Worm (Caenorhabditis elegans) whole organism, late embryonic: ENCODE results near the gene dpf-7.
A peak's percentile ranks its signal among the peaks of the same experiment; 100 is the strongest.

Experiments
- C38D4.7 ChIP-seq: fragments of 200-800 bp; sonication (Bioruptor generic); optimal IDR thresholded peaks from 2 replicates; lab custom pipeline; 2018; ENCODE audit warnings: mild to moderate bottlenecking, missing genetic modification characterization, moderate library complexity, missing compliant biosample characterization
- K02D7.2 ChIP-seq: sonication (generic microtip); optimal IDR thresholded peaks from 2 replicates; lab custom pipeline; 2017; ENCODE audit warnings: mild to moderate bottlenecking, missing genetic modification characterization, missing compliant biosample characterization
- T23F11.4 ChIP-seq: fragments of 200-800 bp; sonication (Bioruptor generic); optimal IDR thresholded peaks from 2 replicates; lab custom pipeline; 2018; ENCODE audit warnings: mild to moderate bottlenecking, missing genetic modification characterization, missing compliant biosample characterization
- Y22D7AL.16 ChIP-seq: sonication (generic microtip); optimal IDR thresholded peaks from 2 replicates; lab custom pipeline; 2016; ENCODE audit warnings: missing genetic modification characterization, missing compliant biosample characterization
- ceh-14 ChIP-seq: sonication (generic microtip); optimal IDR thresholded peaks from 2 replicates; lab custom pipeline; 2016; ENCODE audit warnings: missing genotype, missing genetic modification characterization, missing compliant biosample characterization
- ceh-18 ChIP-seq: sonication (generic microtip); optimal IDR thresholded peaks from 2 replicates; lab custom pipeline; 2016; ENCODE audit warnings: missing genetic modification characterization, missing compliant biosample characterization
- ceh-2 ChIP-seq: sonication (generic microtip); optimal IDR thresholded peaks from 2 replicates; lab custom pipeline; 2016; ENCODE audit warnings: missing genotype, missing genetic modification characterization, missing compliant biosample characterization
- ceh-24 ChIP-seq: sonication (generic microtip); optimal IDR thresholded peaks from 2 replicates; lab custom pipeline; 2016; ENCODE audit warnings: mild to moderate bottlenecking, missing genetic modification characterization, missing compliant biosample characterization
- ceh-31 ChIP-seq: sonication (generic microtip); optimal IDR thresholded peaks from 2 replicates; lab custom pipeline; 2016; ENCODE audit warnings: missing genetic modification characterization, missing compliant biosample characterization
- ceh-34 ChIP-seq: sonication (generic microtip); optimal IDR thresholded peaks from 2 replicates; lab custom pipeline; 2016; ENCODE audit warnings: mild to moderate bottlenecking, missing genetic modification characterization, missing compliant biosample characterization
- ceh-45 ChIP-seq: fragments of 200-800 bp; sonication (Bioruptor generic); IDR thresholded peaks from 2 replicates; pipeline ENCODE4 v1.3.6; 2022; ENCODE audit warnings: missing genetic modification reagents, missing genetic modification characterization, missing compliant biosample characterization
- ceh-48 ChIP-seq: sonication (generic microtip); optimal IDR thresholded peaks from 2 replicates; lab custom pipeline; 2016; ENCODE audit warnings: missing genetic modification characterization, inconsistent platforms, missing compliant biosample characterization
- ceh-9 ChIP-seq: sonication (generic microtip); optimal IDR thresholded peaks from 2 replicates; lab custom pipeline; 2016; ENCODE audit warnings: mild to moderate bottlenecking, missing genetic modification characterization, inconsistent platforms, missing compliant biosample characterization
- dmd-4 ChIP-seq: sonication (generic microtip); optimal IDR thresholded peaks from 2 replicates; lab custom pipeline; 2016; ENCODE audit warnings: borderline replicate concordance, missing genetic modification characterization, missing compliant biosample characterization
- elt-2 ChIP-seq: sonication (generic microtip); optimal IDR thresholded peaks from 2 replicates; lab custom pipeline; 2016; ENCODE audit warnings: missing genetic modification reagents, missing genetic modification characterization, missing compliant biosample characterization
- elt-4 ChIP-seq: sonication (generic microtip); optimal IDR thresholded peaks from 2 replicates; lab custom pipeline; 2016; ENCODE audit warnings: missing genetic modification characterization, missing compliant biosample characterization
- ets-4 ChIP-seq: sonication (generic microtip); optimal IDR thresholded peaks from 2 replicates; lab custom pipeline; 2016; ENCODE audit warnings: missing genetic modification characterization, missing compliant biosample characterization
- eyg-1 ChIP-seq: sonication (generic microtip); optimal IDR thresholded peaks from 2 replicates; lab custom pipeline; 2016; ENCODE audit warnings: missing genotype, missing genetic modification characterization, missing compliant biosample characterization
- fax-1 ChIP-seq: sonication (generic microtip); optimal IDR thresholded peaks from 2 replicates; lab custom pipeline; 2016; ENCODE audit warnings: missing genotype, missing genetic modification characterization, missing compliant biosample characterization
- fkh-6 ChIP-seq: sonication (generic microtip); optimal IDR thresholded peaks from 2 replicates; lab custom pipeline; 2016; ENCODE audit warnings: missing genetic modification characterization, missing compliant biosample characterization
- gmeb-2 ChIP-seq: sonication (generic microtip); optimal IDR thresholded peaks from 2 replicates; lab custom pipeline; 2016; ENCODE audit warnings: missing genetic modification characterization, inconsistent platforms, missing compliant biosample characterization
- hlh-13 ChIP-seq: fragments of 200-800 bp; sonication (Bioruptor generic); optimal IDR thresholded peaks from 2 replicates; lab custom pipeline; 2018; ENCODE audit warnings: mild to moderate bottlenecking, missing genetic modification characterization, missing compliant biosample characterization
- hlh-15 ChIP-seq: sonication (generic microtip); optimal IDR thresholded peaks from 2 replicates; lab custom pipeline; 2016; ENCODE audit warnings: missing genetic modification characterization, missing compliant biosample characterization
- hlh-30 ChIP-seq: sonication (generic microtip); optimal IDR thresholded peaks from 2 replicates; lab custom pipeline; 2017; ENCODE audit warnings: antibody characterized with exemption, missing genetic modification characterization, missing compliant biosample characterization; ENCODE audit not compliant: insufficient read depth
- hlh-8 ChIP-seq: sonication (generic microtip); optimal IDR thresholded peaks from 2 replicates; lab custom pipeline; 2016; ENCODE audit warnings: missing genotype, missing genetic modification characterization, missing compliant biosample characterization
- lim-6 ChIP-seq: sonication (generic microtip); optimal IDR thresholded peaks from 2 replicates; lab custom pipeline; 2016; ENCODE audit warnings: missing genetic modification characterization, missing compliant biosample characterization
- lin-11 ChIP-seq: fragments of 200-800 bp; sonication (Bioruptor generic); optimal IDR thresholded peaks from 2 replicates; lab custom pipeline; 2018; ENCODE audit warnings: mild to moderate bottlenecking, missing genetic modification characterization, missing compliant biosample characterization
- madf-2 ChIP-seq: sonication (generic microtip); optimal IDR thresholded peaks from 2 replicates; lab custom pipeline; 2017; ENCODE audit warnings: missing genetic modification characterization, missing compliant biosample characterization
- nhr-232 ChIP-seq: sonication (generic microtip); optimal IDR thresholded peaks from 2 replicates; lab custom pipeline; 2016; ENCODE audit warnings: missing genetic modification characterization, missing compliant biosample characterization
- pag-3 ChIP-seq: sonication (generic microtip); optimal IDR thresholded peaks from 2 replicates; lab custom pipeline; 2016; ENCODE audit warnings: missing compliant biosample characterization, missing genetic modification characterization, borderline replicate concordance
- pat-9 ChIP-seq: fragments of 200-800 bp; sonication (Bioruptor generic); optimal IDR thresholded peaks from 2 replicates; lab custom pipeline; 2018; ENCODE audit warnings: mild to moderate bottlenecking, missing genetic modification characterization, moderate library complexity, missing compliant biosample characterization
- pax-1 ChIP-seq: fragments of 150-350 bp; optimal IDR thresholded peaks from 2 replicates; lab custom pipeline; 2014; ENCODE audit warnings: missing biosample characterization, missing genetic modification characterization
- pha-2 ChIP-seq: sonication (generic microtip); optimal IDR thresholded peaks from 2 replicates; lab custom pipeline; 2017; ENCODE audit warnings: mild to moderate bottlenecking, missing genetic modification characterization, missing compliant biosample characterization
- pros-1 ChIP-seq: fragments of 150-350 bp; optimal IDR thresholded peaks from 2 replicates; lab custom pipeline; 2014; ENCODE audit warnings: missing biosample characterization, missing genetic modification reagents, missing genetic modification characterization
- ref-2 ChIP-seq: sonication (generic microtip); optimal IDR thresholded peaks from 2 replicates; lab custom pipeline; 2016; ENCODE audit warnings: missing genetic modification characterization, missing compliant biosample characterization
- rnt-1 ChIP-seq: sonication (generic microtip); optimal IDR thresholded peaks from 2 replicates; lab custom pipeline; 2016; ENCODE audit warnings: missing genetic modification characterization, missing compliant biosample characterization
- sox-2 ChIP-seq: fragments of 200-800 bp; sonication (Bioruptor generic); IDR thresholded peaks from 2 replicates; pipeline ENCODE4 v1.3.6; 2022; ENCODE audit warnings: missing genetic modification reagents, missing genetic modification characterization, missing compliant biosample characterization
- sox-4 ChIP-seq: sonication (generic microtip); optimal IDR thresholded peaks from 2 replicates; lab custom pipeline; 2017; ENCODE audit warnings: mild to moderate bottlenecking, missing genetic modification characterization, inconsistent platforms, missing compliant biosample characterization
- tbx-2 ChIP-seq: sonication (generic microtip); optimal IDR thresholded peaks from 2 replicates; lab custom pipeline; 2016; ENCODE audit warnings: missing genetic modification characterization, missing compliant biosample characterization
- tbx-7 ChIP-seq: sonication (generic microtip); optimal IDR thresholded peaks from 2 replicates; lab custom pipeline; 2016; ENCODE audit warnings: missing genotype, missing genetic modification characterization, missing compliant biosample characterization
- ttx-3 ChIP-seq: sonication (generic microtip); optimal IDR thresholded peaks from 2 replicates; lab custom pipeline; 2016; ENCODE audit warnings: missing genetic modification reagents, missing genetic modification characterization, missing compliant biosample characterization
- unc-3 ChIP-seq, 2 experiments: fragments of 200-800 bp in 1 of 2; sonication (Bioruptor generic) in 1 of 2; sonication (generic microtip) in 1 of 2; conservative IDR thresholded peaks in 1 of 2; optimal IDR thresholded peaks in 1 of 2; 2 replicates each; pipeline versions ENCODE4 v1.3.6 to Lab custom; 2016 to 2022; ENCODE audit warnings: missing compliant biosample characterization in 2 of 2, missing genetic modification characterization in 2 of 2, missing genetic modification reagents in 1 of 2
- unc-42 ChIP-seq: sonication (generic microtip); optimal IDR thresholded peaks from 2 replicates; lab custom pipeline; 2016; ENCODE audit warnings: missing genotype, missing genetic modification characterization, missing compliant biosample characterization
- unc-55 ChIP-seq: sonication (generic microtip); optimal IDR thresholded peaks from 2 replicates; lab custom pipeline; 2017; ENCODE audit warnings: missing biosample characterization, missing genetic modification reagents, missing genetic modification characterization
- ztf-16 ChIP-seq: sonication (generic microtip); optimal IDR thresholded peaks from 2 replicates; lab custom pipeline; 2017; ENCODE audit warnings: missing genetic modification characterization, missing compliant biosample characterization

Gene dpf-7

DNA sequence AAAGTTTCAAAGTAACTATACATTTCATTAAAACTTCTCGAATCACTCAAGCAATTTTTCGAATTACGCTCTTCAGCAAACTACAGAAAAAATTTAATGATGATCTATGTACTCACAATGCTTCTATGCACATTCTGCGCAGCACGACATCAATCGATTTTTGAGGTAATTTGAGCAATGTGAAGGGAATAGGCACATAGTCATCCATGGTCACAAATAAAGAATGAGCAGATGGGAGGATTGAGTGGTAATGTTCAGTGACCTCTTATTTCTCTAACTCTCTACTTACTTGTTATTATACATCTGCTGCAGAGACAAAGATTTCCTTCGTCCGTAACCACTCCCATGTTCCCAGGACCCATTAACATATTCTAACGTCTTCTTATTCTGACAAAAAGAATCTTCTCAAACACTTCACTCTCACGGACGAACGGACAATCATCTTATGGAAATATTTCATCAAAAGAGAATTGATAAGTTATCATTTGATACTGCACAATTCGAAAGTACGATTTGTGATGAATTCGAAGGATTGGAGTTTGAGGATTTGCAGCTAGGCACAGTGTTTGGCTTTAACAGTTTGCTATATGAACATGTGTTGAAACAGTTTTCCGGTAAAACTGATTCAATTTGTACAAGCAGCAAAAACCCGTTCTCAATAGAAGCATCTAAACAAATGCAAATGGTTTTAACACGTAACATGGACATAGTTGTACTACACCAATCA lies 46.3 kb downstream of the dpf-7 start, which contains the start of the genes fbxb-77 and Y17G9B.11:
TSS of gene fbxb-77 (minus strand) at position 229 of the 727 bp plus-strand sequence.
TSS of gene Y17G9B.11 (plus strand) at position 677 of the 727 bp plus-strand sequence.
- TF ChIP-seq ceh-48 (tag; lab: Kevin White, UChicago) (peak; percentile 44), nhr-232 (no peak), elt-2 (no peak), sox-2 (GFP tag; lab: Robert Waterston, UW) (no peak), ztf-16 (tag; lab: Kevin White, UChicago) (no peak), ceh-31 (tag; lab: Kevin White, UChicago) (no peak), lin-11 (tag; lab: Kevin White, UChicago) (no peak), unc-42 (no peak), ceh-9 (tag; lab: Kevin White, UChicago) (no peak), hlh-15 (no peak), T23F11.4 (GFP tag; lab: Kevin White, UChicago) (no peak), gmeb-2 (tag; lab: Kevin White, UChicago) (no peak), ceh-34 (tag; lab: Kevin White, UChicago) (peak; percentile 61), pros-1 (tag; lab: Kevin White, UChicago) (no peak), ref-2 (tag; lab: Kevin White, UChicago) (peak; percentile 34), hlh-13 (no peak)

DNA sequence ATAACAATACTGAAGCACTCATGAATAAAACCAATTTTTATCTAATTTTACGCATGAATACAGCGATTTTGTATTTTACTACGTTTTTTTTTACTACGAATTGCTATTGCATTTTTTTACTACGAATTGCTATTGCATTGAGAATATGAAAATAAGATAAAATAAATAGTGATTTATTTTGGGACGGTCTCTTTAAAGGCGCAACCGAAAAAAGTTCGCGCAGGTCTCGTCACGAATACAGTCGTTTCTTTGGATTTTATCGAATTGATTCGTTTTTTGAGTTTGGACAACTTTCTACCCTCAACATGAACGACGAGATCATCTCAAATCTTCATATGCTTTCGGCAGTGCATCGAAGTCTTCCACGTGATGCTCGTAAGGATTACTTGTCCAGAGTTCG lies 50.6 kb downstream of the dpf-7 start, which contains the start of gene Y17G9B.4:
TSS of gene Y17G9B.4 (plus strand) at position 306 of the 400 bp plus-strand sequence.
- no peak for TF ChIP-seq ceh-45
- TF ChIP-seq pax-1 (tag; lab: Kevin White, UChicago): no peak
- TF ChIP-seq ceh-34 (tag; lab: Kevin White, UChicago): no peak
- TF ChIP-seq hlh-8 (tag; lab: Kevin White, UChicago): no peak
- no peak for TF ChIP-seq Y22D7AL.16
- no peak for TF ChIP-seq ceh-14
- TF ChIP-seq unc-42: no peak
- TF ChIP-seq ceh-48 (tag; lab: Kevin White, UChicago): no peak
- no peak for TF ChIP-seq ceh-18 (tag; lab: Kevin White, UChicago)
- no peak for TF ChIP-seq unc-55 (GFP tag; lab: Kevin White, UChicago)
- TF ChIP-seq tbx-2 (tag; lab: Kevin White, UChicago): no peak

DNA sequence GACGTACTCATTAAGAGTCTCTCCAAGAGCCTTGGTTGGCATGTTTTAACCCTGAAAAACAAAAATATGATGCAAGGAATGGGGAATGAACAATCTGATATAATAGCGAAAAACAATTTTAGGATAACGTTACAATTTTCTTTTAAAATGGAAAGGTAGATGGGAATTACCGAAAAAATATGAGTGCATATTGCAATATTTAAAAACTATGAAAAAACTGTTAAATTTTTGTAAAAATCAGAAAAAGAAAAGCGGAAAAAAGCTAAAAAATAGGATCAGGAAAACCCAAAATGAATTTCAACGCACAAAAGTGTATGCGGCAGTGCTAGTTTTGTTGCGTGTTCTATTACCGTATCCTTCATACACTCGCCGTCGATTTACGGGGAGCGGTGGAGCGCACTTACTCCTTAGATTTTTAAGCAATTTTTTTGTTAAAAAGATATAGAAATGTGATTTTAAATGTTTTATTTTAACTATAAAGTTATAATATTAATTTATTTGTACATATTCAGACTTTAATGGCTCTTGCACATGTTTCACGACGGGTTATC lies 52.6 kb downstream of the dpf-7 start, which contains the start of the genes rpl-20 and Y17G9B.5:
TSS of gene rpl-20 (minus strand) at position 51 of the 551 bp plus-strand sequence.
TSS of gene Y17G9B.5 (plus strand) at position 513 of the 551 bp plus-strand sequence.
- TF ChIP-seq ets-4 (peak; percentile 93), ttx-3 (tag; lab: Kevin White, UChicago) (peak; percentile 80), unc-42 (peak; percentile 98), C38D4.7 (GFP tag; lab: Kevin White, UChicago) (peak; percentile 49), ceh-18 (tag; lab: Kevin White, UChicago) (peak; percentile 97), unc-3 (GFP tag; conservative IDR thresholded peaks at IDR 0.05; lab: Robert Waterston, UW) (peak; percentile 80), unc-3 (tag; optimal IDR thresholded peaks at IDR 0.05; lab: Kevin White, UChicago) (peak; percentile 83), sox-4 (tag; lab: Kevin White, UChicago) (peak; percentile 58), lim-6 (tag; lab: Kevin White, UChicago) (peak; percentile 11), elt-4 (tag; lab: Kevin White, UChicago) (no peak), ceh-2 (tag; lab: Kevin White, UChicago) (peak; percentile 63), ceh-31 (tag; lab: Kevin White, UChicago) (peak; percentile 93), pha-2 (tag; lab: Kevin White, UChicago) (peak; percentile 79), eyg-1 (peak; percentile 17), hlh-30 (tag; lab: Kevin White, UChicago) (peak; percentile 75), dmd-4 (tag; lab: Kevin White, UChicago) (no peak), ceh-24 (tag; lab: Kevin White, UChicago) (peak; percentile 47), fkh-6 (tag; lab: Kevin White, UChicago) (peak; percentile 40), pat-9 (tag; lab: Kevin White, UChicago) (peak; percentile 82), madf-2 (peak; percentile 88), K02D7.2 (tag; lab: Kevin White, UChicago) (peak; percentile 72), ref-2 (tag; lab: Kevin White, UChicago) (peak; percentile 99), pag-3 (tag; lab: Kevin White, UChicago) (peak; percentile 35), ceh-34 (tag; lab: Kevin White, UChicago) (peak; percentile 98), ceh-9 (tag; lab: Kevin White, UChicago) (no peak), rnt-1 (tag; lab: Kevin White, UChicago) (peak; percentile 97), fax-1 (tag; lab: Kevin White, UChicago) (peak; percentile 19), ceh-48 (tag; lab: Kevin White, UChicago) (peak; percentile 77), sox-2 (GFP tag; lab: Robert Waterston, UW) (peak; percentile 89), ztf-16 (tag; lab: Kevin White, UChicago) (peak; percentile 96), ceh-14 (peak; percentile 93), tbx-7 (peak; percentile 61)
